Fruit fly (Drosophila melanogaster) whole organism, prepupa: ENCODE measurements around the gene CG3713.

ENCODE experiments used
- CG16779 ChIP-seq: fragments of 200-800 bp; sonication (Bioruptor generic); optimal IDR thresholded peaks from 3 replicates; lab custom pipeline; 2017; ENCODE audit warnings: missing biosample characterization, mild to moderate bottlenecking, missing genetic modification characterization
- Eip75B ChIP-seq: fragments of 200-800 bp; sonication (Bioruptor generic); optimal IDR thresholded peaks from 3 replicates; lab custom pipeline; 2016; ENCODE audit warnings: missing biosample characterization, missing genetic modification characterization
- Gug ChIP-seq: fragments of 200-800 bp; sonication (Bioruptor generic); IDR thresholded peaks from 2 replicates; pipeline ENCODE4 v1.3.6; 2022; ENCODE audit warnings: missing biosample characterization, missing genetic modification characterization
- Lpt ChIP-seq: fragments of 200-800 bp; sonication (Bioruptor generic); optimal IDR thresholded peaks from 3 replicates; lab custom pipeline; 2016; ENCODE audit warnings: missing biosample characterization, missing genetic modification characterization
- OdsH ChIP-seq: fragments of 200-800 bp; sonication (Bioruptor generic); optimal IDR thresholded peaks from 3 replicates; lab custom pipeline; 2016; ENCODE audit warnings: missing biosample characterization, missing genetic modification characterization
- Sox102F ChIP-seq: fragments of 200-800 bp; sonication (Bioruptor generic); optimal IDR thresholded peaks from 2 replicates; lab custom pipeline; 2016; ENCODE audit warnings: missing biosample characterization, mild to moderate bottlenecking, missing genetic modification characterization
- Sox15 ChIP-seq: fragments of 200-800 bp; sonication (Bioruptor generic); optimal IDR thresholded peaks from 3 replicates; lab custom pipeline; 2016; ENCODE audit warnings: missing biosample characterization, missing genetic modification characterization
- fd59A ChIP-seq: fragments of 200-800 bp; sonication (Bioruptor generic); optimal IDR thresholded peaks from 2 replicates; lab custom pipeline; 2017; ENCODE audit warnings: missing biosample characterization, mild to moderate bottlenecking, missing genetic modification characterization, missing genetic modification reagents
- fd85E ChIP-seq: fragments of 200-800 bp; sonication (Bioruptor generic); optimal IDR thresholded peaks from 3 replicates; lab custom pipeline; 2016; ENCODE audit warnings: missing biosample characterization, missing genetic modification characterization

DNA sequence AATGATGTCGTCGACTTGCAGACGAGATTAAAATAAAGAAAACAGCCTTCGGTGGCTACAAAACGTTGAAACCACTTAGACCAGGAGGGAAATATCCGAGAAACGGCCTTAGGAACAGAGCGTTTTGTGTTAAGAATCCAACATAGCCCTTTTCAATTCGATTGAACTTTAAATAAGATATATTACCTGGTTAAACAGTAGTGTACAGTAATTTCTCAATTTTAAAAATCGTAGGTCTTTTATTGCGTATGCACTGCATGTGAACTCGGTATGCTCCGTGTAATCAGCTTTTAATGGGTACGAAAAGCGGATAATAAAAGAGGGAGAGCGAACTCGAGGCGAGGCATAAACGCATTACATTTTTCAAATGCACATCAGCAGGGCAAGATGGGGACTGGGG, 8.9 kb downstream of the CG3713 start:
- TF ChIP-seq Gug (GFP tag; lab: Robert Waterston, UW), result peak; percentile 42; the same call in 1 of the 2 replicates
- no peak for TF ChIP-seq fd85E (GFP tag; lab: Kevin White, UChicago)
- no peak for TF ChIP-seq CG16779 (tag; lab: Kevin White, UChicago)
- no peak for TF ChIP-seq fd59A (GFP tag; lab: Kevin White, UChicago)
- TF ChIP-seq OdsH (GFP tag; lab: Kevin White, UChicago), result peak; percentile 24
- TF ChIP-seq Sox102F (GFP tag; lab: Kevin White, UChicago), result no peak
- TF ChIP-seq Lpt (GFP tag; lab: Kevin White, UChicago), result peak; percentile 32
- TF ChIP-seq Eip75B (GFP tag; lab: Kevin White, UChicago), result no peak
- no peak for TF ChIP-seq Sox15 (GFP tag; lab: Kevin White, UChicago)
